Fruit fly (Drosophila melanogaster) whole organism, embryonic: ENCODE measurements around the gene eya.

Experiments used
- Asciz ChIP-seq: fragments of 200-800 bp; sonication (Bioruptor generic); optimal IDR thresholded peaks from 2 replicates; lab custom pipeline; 2017; ENCODE audit warnings: missing biosample characterization, mild to moderate bottlenecking, missing genetic modification characterization, missing genetic modification reagents
- CG10543 ChIP-seq: fragments of 200-800 bp; sonication (Bioruptor generic); optimal IDR thresholded peaks from 3 replicates; lab custom pipeline; 2017; ENCODE audit warnings: missing biosample characterization, mild to moderate bottlenecking, missing genetic modification characterization, moderate library complexity
- CG15601 ChIP-seq: fragments of 200-800 bp; sonication (Bioruptor generic); optimal IDR thresholded peaks from 3 replicates; lab custom pipeline; 2019; ENCODE audit warnings: missing biosample characterization, mild to moderate bottlenecking, missing genetic modification characterization, moderate library complexity
- CG1602 ChIP-seq: fragments of 200-800 bp; sonication (Bioruptor generic); optimal IDR thresholded peaks from 3 replicates; lab custom pipeline; 2016; ENCODE audit warnings: missing biosample characterization, missing genetic modification characterization
- CG16813 ChIP-seq: fragments of 200-800 bp; sonication (Bioruptor generic); IDR thresholded peaks from 3 replicates; pipeline ENCODE4 v1.3.6; 2022; ENCODE audit warnings: missing biosample characterization, missing genetic modification characterization; ENCODE audit not compliant: partially characterized antibody
- CG17829 ChIP-seq: fragments of 200-800 bp; optimal IDR thresholded peaks from 2 replicates; lab custom pipeline; 2019; ENCODE audit warnings: missing biosample characterization, mild to moderate bottlenecking, missing genetic modification characterization, moderate library complexity
- CG32767 ChIP-seq: fragments of 200-800 bp; sonication (Bioruptor generic); IDR thresholded peaks from 2 replicates; pipeline ENCODE4 v1.3.6; 2022; ENCODE audit warnings: missing biosample characterization, missing genetic modification characterization
- CG4328 ChIP-seq: fragments of 200-800 bp; sonication (Bioruptor generic); optimal IDR thresholded peaks from 3 replicates; lab custom pipeline; 2017; ENCODE audit warnings: missing biosample characterization, missing genetic modification reagents, missing genetic modification characterization
- CG43689 ChIP-seq: fragments of 200-800 bp; sonication (Bioruptor generic); IDR thresholded peaks from 2 replicates; pipeline ENCODE4 v1.3.6; 2022; ENCODE audit warnings: missing biosample characterization, missing genetic modification characterization
- CG8290 ChIP-seq, 3 experiments: fragments of 200-800 bp; sonication (Bioruptor generic); optimal IDR thresholded peaks; 2 replicates each; lab custom pipeline; 2016 to 2019; ENCODE audit warnings: missing biosample characterization in 3 of 3, missing genetic modification characterization in 3 of 3, mild to moderate bottlenecking in 2 of 3, moderate library complexity in 1 of 3
- CG8924 ChIP-seq: fragments of 200-800 bp; optimal IDR thresholded peaks from 3 replicates; lab custom pipeline; 2019; ENCODE audit warnings: missing biosample characterization, mild to moderate bottlenecking, missing genetic modification characterization, moderate library complexity
- CG8944 ChIP-seq: fragments of 200-800 bp; sonication (Bioruptor generic); optimal IDR thresholded peaks from 3 replicates; lab custom pipeline; 2016; ENCODE audit warnings: missing biosample characterization, missing genetic modification characterization
- Dbx ChIP-seq: fragments of 200-800 bp; sonication (Bioruptor generic); IDR thresholded peaks from 3 replicates; pipeline ENCODE4 v1.3.6; 2022; ENCODE audit warnings: missing biosample characterization, missing genetic modification characterization
- Dfd ChIP-seq, 2 experiments: fragments of >200 bp; optimal IDR thresholded peaks; 2 replicates each; lab custom pipeline; 2017; ENCODE audit warnings: missing biosample characterization in 2 of 2, missing genetic modification characterization in 2 of 2
- Dip3 ChIP-seq: fragments of 200-800 bp; sonication (Bioruptor generic); optimal IDR thresholded peaks from 3 replicates; lab custom pipeline; 2016; ENCODE audit warnings: missing biosample characterization, missing genetic modification characterization
- Ets97D ChIP-seq: fragments of 200-800 bp; sonication (Bioruptor generic); optimal IDR thresholded peaks from 3 replicates; lab custom pipeline; 2016; ENCODE audit warnings: missing biosample characterization, missing genetic modification characterization
- HLHmδ ChIP-seq: fragments of 200-800 bp; sonication (Bioruptor generic); optimal IDR thresholded peaks from 2 replicates; lab custom pipeline; 2018; ENCODE audit warnings: missing biosample characterization, mild to moderate bottlenecking, missing genetic modification characterization, moderate library complexity
- Hmx ChIP-seq: fragments of 200-800 bp; sonication (Bioruptor generic); optimal IDR thresholded peaks from 2 replicates; lab custom pipeline; 2016; ENCODE audit warnings: missing biosample characterization, missing genetic modification characterization
- Jarid2 ChIP-seq: fragments of 200-800 bp; sonication (Bioruptor generic); optimal IDR thresholded peaks from 3 replicates; lab custom pipeline; 2017; ENCODE audit warnings: mild to moderate bottlenecking, missing biosample characterization, missing genetic modification reagents, missing genetic modification characterization
- MESR4 ChIP-seq: fragments of 200-800 bp; sonication (Bioruptor generic); optimal IDR thresholded peaks from 2 replicates; lab custom pipeline; 2018; ENCODE audit warnings: missing biosample characterization, mild to moderate bottlenecking, missing genetic modification characterization, moderate library complexity
- Med ChIP-seq: fragments of 200-800 bp; sonication (Bioruptor generic); peaks from one replicate; lab custom pipeline; 2016; ENCODE audit warnings: missing biosample characterization, missing genetic modification characterization, mild to moderate bottlenecking, inconsistent platforms, moderate library complexity
- Poxn ChIP-seq: fragments of 200-800 bp; sonication (Bioruptor generic); IDR thresholded peaks from 2 replicates; pipeline ENCODE4 v1.3.6; 2022; ENCODE audit warnings: missing biosample characterization, missing genetic modification characterization
- YL-1 ChIP-seq: fragments of 200-800 bp; sonication (Bioruptor generic); optimal IDR thresholded peaks from 3 replicates; lab custom pipeline; 2017; ENCODE audit warnings: missing biosample characterization, mild to moderate bottlenecking, missing genetic modification characterization
- abd-A ChIP-seq: fragments of 200-800 bp; sonication (Bioruptor generic); optimal IDR thresholded peaks from 3 replicates; lab custom pipeline; 2019; ENCODE audit warnings: missing biosample characterization, mild to moderate bottlenecking, missing genetic modification characterization, moderate library complexity
- ac ChIP-seq: fragments of 200-800 bp; sonication (Bioruptor generic); optimal IDR thresholded peaks from 3 replicates; lab custom pipeline; 2017; ENCODE audit warnings: missing biosample characterization, mild to moderate bottlenecking, missing genetic modification characterization
- bbx ChIP-seq: fragments of 200-800 bp; sonication (Bioruptor generic); IDR thresholded peaks from 2 replicates; pipeline ENCODE4 v1.3.6; 2022; ENCODE audit warnings: missing biosample characterization, missing genetic modification characterization; ENCODE audit not compliant: partially characterized antibody
- cato ChIP-seq: fragments of 200-800 bp; sonication (Bioruptor generic); optimal IDR thresholded peaks from 2 replicates; lab custom pipeline; 2016; ENCODE audit warnings: missing biosample characterization, missing genetic modification characterization, borderline replicate concordance
- cg ChIP-seq: fragments of 200-800 bp; sonication (Bioruptor generic); optimal IDR thresholded peaks from 3 replicates; lab custom pipeline; 2019; ENCODE audit warnings: missing biosample characterization, mild to moderate bottlenecking, missing genetic modification characterization, moderate library complexity
- cwo ChIP-seq: fragments of 200-800 bp; sonication (Bioruptor generic); optimal IDR thresholded peaks from 3 replicates; lab custom pipeline; 2017; ENCODE audit warnings: missing biosample characterization, missing genetic modification characterization, mild to moderate bottlenecking, moderate library complexity, missing genetic modification reagents
- en ChIP-seq: fragments of 200-800 bp; sonication (Bioruptor generic); optimal IDR thresholded peaks from 2 replicates; lab custom pipeline; 2016; ENCODE audit warnings: missing biosample characterization, missing genetic modification characterization
- eve ChIP-seq, 2 experiments: fragments of >200 bp; optimal IDR thresholded peaks; 2 replicates each; lab custom pipeline; 2017; ENCODE audit warnings: missing biosample characterization in 2 of 2, missing genetic modification characterization in 2 of 2
- ewg ChIP-seq: fragments of 200-800 bp; sonication (Bioruptor generic); optimal IDR thresholded peaks from 3 replicates; lab custom pipeline; 2017; ENCODE audit warnings: mild to moderate bottlenecking, missing biosample characterization, missing genetic modification reagents, missing genetic modification characterization
- fd102C ChIP-seq: fragments of 200-800 bp; sonication (Bioruptor generic); optimal IDR thresholded peaks from 2 replicates; lab custom pipeline; 2018; ENCODE audit warnings: missing biosample characterization, mild to moderate bottlenecking, missing genetic modification characterization, moderate library complexity
- gcm ChIP-seq: fragments of 200-800 bp; sonication (Bioruptor generic); optimal IDR thresholded peaks from 2 replicates; lab custom pipeline; 2019; ENCODE audit warnings: missing biosample characterization, mild to moderate bottlenecking, missing genetic modification characterization, moderate library complexity
- lov ChIP-seq, 2 experiments: fragments of 200-800 bp in 1 of 2; fragments of >200 bp in 1 of 2; sonication (Bioruptor generic) in 1 of 2; IDR thresholded peaks in 1 of 2; optimal IDR thresholded peaks in 1 of 2; 2 replicates in 1 of 2; 3 replicates in 1 of 2; pipeline versions ENCODE4 v1.3.6 to Lab custom; 2017 to 2022; ENCODE audit warnings: missing biosample characterization in 1 of 2, missing genetic modification characterization in 1 of 2
- mam ChIP-seq: fragments of 200-800 bp; sonication (Bioruptor generic); optimal IDR thresholded peaks from 3 replicates; lab custom pipeline; 2016; ENCODE audit warnings: missing biosample characterization, missing genetic modification characterization
- pho ChIP-seq: fragments of 200-800 bp; sonication (Bioruptor generic); optimal IDR thresholded peaks from 2 replicates; lab custom pipeline; 2016; ENCODE audit warnings: missing biosample characterization, missing genetic modification characterization
- phol ChIP-seq: fragments of 200-800 bp; sonication (Bioruptor generic); optimal IDR thresholded peaks from 3 replicates; lab custom pipeline; 2018; ENCODE audit warnings: missing biosample characterization, mild to moderate bottlenecking, missing genetic modification characterization, moderate library complexity
- pnt ChIP-seq: fragments of 200-800 bp; sonication (Bioruptor generic); optimal IDR thresholded peaks from 3 replicates; lab custom pipeline; 2016; ENCODE audit warnings: missing biosample characterization, missing genetic modification characterization
- repo ChIP-seq: fragments of 200-800 bp; sonication (Bioruptor generic); optimal IDR thresholded peaks from 2 replicates; lab custom pipeline; 2016; ENCODE audit warnings: missing biosample characterization, missing genetic modification characterization
- sc ChIP-seq, 3 experiments: fragments of >200 bp in 2 of 3; fragments of 200-800 bp in 1 of 3; sonication (Bioruptor generic) in 1 of 3; optimal IDR thresholded peaks; 2 replicates in 2 of 3; 3 replicates in 1 of 3; lab custom pipeline; 2017; ENCODE audit warnings: mild to moderate bottlenecking in 1 of 3, missing biosample characterization in 1 of 3, missing genetic modification characterization in 1 of 3, missing genetic modification reagents in 1 of 3
- seq ChIP-seq: fragments of 200-800 bp; sonication (Bioruptor generic); IDR thresholded peaks from 2 replicates; pipeline ENCODE4 v1.3.6; 2022; ENCODE audit warnings: missing biosample characterization, missing genetic modification characterization
- sisA ChIP-seq: fragments of 200-800 bp; sonication (Bioruptor generic); IDR thresholded peaks from 2 replicates; pipeline ENCODE4 v1.3.6; 2022; ENCODE audit warnings: missing biosample characterization, missing genetic modification characterization
- ttk ChIP-seq: fragments of 200-800 bp; sonication (Bioruptor generic); IDR thresholded peaks from 2 replicates; pipeline ENCODE4 v2.1.2; 2022; ENCODE audit warnings: missing biosample characterization, missing genetic modification characterization
- tup ChIP-seq: fragments of 200-800 bp; sonication (Bioruptor generic); optimal IDR thresholded peaks from 2 replicates; lab custom pipeline; 2016; ENCODE audit warnings: missing biosample characterization, mild to moderate bottlenecking, missing genetic modification characterization, moderate library complexity
- zf30C ChIP-seq: fragments of 200-800 bp; sonication (Bioruptor generic); optimal IDR thresholded peaks from 3 replicates; lab custom pipeline; 2018; ENCODE audit warnings: missing biosample characterization, mild to moderate bottlenecking, missing genetic modification characterization
- zfh1 ChIP-seq: fragments of 200-800 bp; sonication (Bioruptor generic); IDR thresholded peaks from 3 replicates; pipeline ENCODE4 v1.3.6; 2022; ENCODE audit warnings: missing biosample characterization, missing genetic modification characterization

eya gene

DNA sequence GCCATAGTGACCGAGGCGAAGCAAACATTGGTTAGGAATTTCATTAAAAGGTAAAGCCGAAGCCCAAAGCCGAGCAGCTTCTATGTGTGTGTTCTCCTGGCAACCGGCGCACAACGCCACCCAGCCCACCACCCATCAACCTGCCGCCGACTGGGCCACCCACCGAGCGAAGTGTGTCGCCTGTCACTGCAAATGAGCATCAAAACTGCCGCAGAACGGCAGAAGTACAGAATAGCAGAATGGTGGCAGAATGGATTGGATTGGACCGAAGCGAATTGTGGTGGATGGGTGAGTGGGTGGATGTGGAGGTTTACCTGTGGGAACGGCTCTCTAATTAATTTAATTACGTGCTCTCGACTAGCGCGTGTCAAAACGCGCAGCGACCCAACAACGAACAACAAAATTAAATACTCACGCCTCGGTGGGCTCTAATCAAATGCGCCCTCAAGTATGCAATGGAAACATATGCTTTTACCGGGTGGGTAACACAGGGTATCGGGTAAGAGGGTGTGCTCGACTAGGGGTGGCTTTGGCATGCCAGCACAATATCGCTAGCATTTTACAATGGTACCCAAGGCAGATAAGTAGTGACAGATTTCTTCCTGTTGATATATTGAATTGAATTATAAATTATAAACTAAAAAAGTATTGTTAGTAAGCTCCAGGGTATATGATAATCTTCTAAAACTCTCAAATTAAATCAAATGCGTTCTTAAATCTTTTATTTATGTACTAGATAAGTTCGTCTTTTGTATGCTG is 7.0 kb downstream of the eya start (continued):
- peak; percentile 2 for TF ChIP-seq ewg (GFP tag; lab: Kevin White, UChicago)
- no peak for TF ChIP-seq Dfd (GFP tag; optimal IDR thresholded peaks at IDR 0.05; lab: Kevin White, UChicago)
- no peak for TF ChIP-seq sisA (GFP tag; lab: Robert Waterston, UW)
- TF ChIP-seq Poxn (GFP tag; lab: Robert Waterston, UW), result no peak
- TF ChIP-seq cato (GFP tag; lab: Kevin White, UChicago), result no peak
- peak; percentile 34 for TF ChIP-seq phol
- TF ChIP-seq eve (GFP tag; optimal IDR thresholded peaks at IDR 0.05; lab: Kevin White, UChicago), result peak in 1 of 2 experiments; percentile 51
- no peak for TF ChIP-seq fd102C (GFP tag; lab: Kevin White, UChicago)
- TF ChIP-seq zf30C (GFP tag; lab: Kevin White, UChicago), result no peak
- TF ChIP-seq CG4328 (GFP tag; lab: Kevin White, UChicago), result no peak
- no peak for TF ChIP-seq MESR4 (GFP tag; lab: Kevin White, UChicago)
- no peak for TF ChIP-seq CG32767 (GFP tag; lab: Robert Waterston, UW)
- no peak for TF ChIP-seq tup (GFP tag; lab: Kevin White, UChicago)
- TF ChIP-seq Ets97D (GFP tag; lab: Kevin White, UChicago), result no peak
- no peak for TF ChIP-seq CG15601 (tag; lab: Kevin White, UChicago)
- no peak for TF ChIP-seq cwo (GFP tag; lab: Kevin White, UChicago)
- TF ChIP-seq en, result no peak
- no peak for TF ChIP-seq pho (GFP tag; lab: Kevin White, UChicago)
- no peak for TF ChIP-seq YL-1 (GFP tag; lab: Kevin White, UChicago)
- no peak for TF ChIP-seq CG10543 (GFP tag; lab: Kevin White, UChicago)
- TF ChIP-seq gcm (GFP tag; lab: Kevin White, UChicago), result peak; percentile 21
- no peak for TF ChIP-seq sc (optimal IDR thresholded peaks at IDR 0.05; lab: Kevin White, UChicago)
- peak; percentile 52 for TF ChIP-seq sc (GFP tag; optimal IDR thresholded peaks at IDR 0.05; lab: Kevin White, UChicago)
- TF ChIP-seq CG17829, result no peak
- TF ChIP-seq CG1602, result no peak
- TF ChIP-seq Dip3, result no peak
- peak; percentile 8 for TF ChIP-seq Med
- TF ChIP-seq CG8290 (GFP tag; optimal IDR thresholded peaks at IDR 0.05; lab: Kevin White, UChicago), result peak; percentile 39
- TF ChIP-seq CG8290 (tag; optimal IDR thresholded peaks at IDR 0.05; lab: Kevin White, UChicago), result peak in 1 of 2 experiments; percentile 86
- TF ChIP-seq zfh1, result no peak
- no peak for TF ChIP-seq CG43689 (GFP tag; lab: Robert Waterston, UW)
- TF ChIP-seq HLHmδ, result no peak
- no peak for TF ChIP-seq repo (GFP tag; lab: Kevin White, UChicago)
- TF ChIP-seq CG8924 (tag; lab: Kevin White, UChicago), result peak; percentile 2
- TF ChIP-seq, all 482 proteins: peak for 58

dm6 chr2L:6536044-6536581 is 10.7 kb downstream of the eya start:
- TF ChIP-seq lov (optimal IDR thresholded peaks at IDR 0.05; lab: Kevin White, UChicago) (no peak), lov (GFP tag; IDR thresholded peaks at IDR 0.05; lab: Robert Waterston, UW) (0 out of 3 replicates have a peak, but pooled peaks have one; percentile 34), Hmx (no peak), CG16813 (GFP tag; lab: Robert Waterston, UW) (peak; percentile 14; the same call in 1 of the 3 replicates), Dbx (GFP tag; lab: Robert Waterston, UW) (no peak), cg (peak; percentile 26), pnt (GFP tag; lab: Kevin White, UChicago) (no peak), abd-A (tag; lab: Kevin White, UChicago) (peak; percentile 52), Jarid2 (GFP tag; lab: Kevin White, UChicago) (peak; percentile 89), mam (GFP tag; lab: Kevin White, UChicago) (no peak), CG8944 (GFP tag; lab: Kevin White, UChicago) (no peak), Asciz (no peak), bbx (GFP tag; lab: Robert Waterston, UW) (peak; percentile 74), ac (GFP tag; lab: Kevin White, UChicago) (no peak), ttk (GFP tag; lab: Robert Waterston, UW) (peak; percentile 15; the same call in 1 of the 2 replicates), seq (GFP tag; lab: Robert Waterston, UW) (peak; percentile 55; the same call in 1 of the 2 replicates)
